Worm (Caenorhabditis elegans): ENCODE measurements around the gene srh-190.

srh-190 gene

DNA sequence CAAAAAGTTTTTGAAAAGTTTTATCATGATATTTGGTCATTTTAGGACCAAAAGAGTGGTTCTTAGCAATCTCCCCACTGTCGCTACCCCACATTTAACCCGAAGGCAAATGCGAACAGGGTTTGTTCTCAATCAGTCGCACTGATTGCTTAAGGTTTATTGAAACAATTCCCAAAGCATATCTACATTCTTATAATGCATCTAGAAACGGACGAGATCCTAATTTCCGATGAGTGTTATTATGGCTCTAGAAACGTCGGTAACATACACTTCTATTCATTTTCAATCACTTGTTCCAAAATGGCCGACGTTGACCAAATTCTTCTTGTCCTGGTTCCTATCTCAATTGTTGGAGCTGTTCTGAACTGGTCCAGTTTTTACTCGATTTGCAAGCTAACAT, 18.7 kb downstream of the srh-190 start, which contains the start of gene srx-65:
Gene srx-65 (plus strand): TSS at position 301 of the 400 bp plus-strand sequence.
- TF ChIP-seq mab-5 (tag; optimal IDR thresholded peaks at IDR 0.05) (no peak), nhr-2 (tag; optimal IDR thresholded peaks at IDR 0.05) (no peak), nhr-28 (tag; optimal IDR thresholded peaks at IDR 0.05) (no peak), unc-120 (tag; optimal IDR thresholded peaks at IDR 0.05; ENCODE audit: poor library complexity, severe bottlenecking) (no peak), sptf-1 (tag; optimal IDR thresholded peaks at IDR 0.05) (no peak), elt-3 (tag; optimal IDR thresholded peaks at IDR 0.05) (no peak), bed-3 (GFP tag; optimal IDR thresholded peaks at IDR 0.05) (no peak), mls-2 (tag; optimal IDR thresholded peaks at IDR 0.05) (no peak), blmp-1 (tag; optimal IDR thresholded peaks at IDR 0.05) (no peak), M03D4.4 (tag; optimal IDR thresholded peaks at IDR 0.05) (no peak), pha-4 (tag; optimal IDR thresholded peaks at IDR 0.05) (no peak), ham-2 (GFP tag; optimal IDR thresholded peaks at IDR 0.05) (no peak), nhr-12 (tag; optimal IDR thresholded peaks at IDR 0.05) (no peak), zip-8 (tag; optimal IDR thresholded peaks at IDR 0.05) (no peak), ztf-11 (tag; optimal IDR thresholded peaks at IDR 0.05) (no peak), sem-2 (GFP tag; optimal IDR thresholded peaks at IDR 0.05) (no peak), mep-1 (tag; optimal IDR thresholded peaks at IDR 0.05) (no peak)

DNA sequence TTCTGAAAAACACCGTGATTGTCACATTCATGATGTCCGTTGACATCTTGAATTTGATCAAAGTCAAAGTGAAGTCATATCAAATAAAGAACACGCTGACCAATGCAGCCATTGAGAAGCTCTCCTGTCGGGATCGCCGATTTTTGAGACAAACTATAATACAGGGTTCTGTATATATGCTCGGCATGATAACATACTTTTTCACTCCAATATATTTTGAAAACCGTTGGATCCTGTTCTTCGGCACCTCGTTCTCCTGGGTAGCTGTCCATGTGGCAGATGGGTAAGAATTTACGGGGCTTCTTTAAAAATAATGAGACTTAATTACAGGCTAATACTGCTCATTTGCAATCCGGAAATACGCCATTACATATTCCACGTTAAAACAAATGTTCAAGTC, 19.6 kb downstream of the srh-190 start:
- TF ChIP-seq nhr-237 (tag; optimal IDR thresholded peaks at IDR 0.05), result no peak
- no peak for TF ChIP-seq pha-4 (tag; optimal IDR thresholded peaks at IDR 0.05)
- TF ChIP-seq unc-120 (tag; optimal IDR thresholded peaks at IDR 0.05; ENCODE audit: poor library complexity, severe bottlenecking), result no peak
- no peak for TF ChIP-seq ceh-39 (tag; optimal IDR thresholded peaks at IDR 0.05)
- no peak for TF ChIP-seq nhr-2 (tag; optimal IDR thresholded peaks at IDR 0.05)
- TF ChIP-seq hlh-1 (tag; optimal IDR thresholded peaks at IDR 0.05), result no peak
- TF ChIP-seq tbx-8 (GFP tag; optimal IDR thresholded peaks at IDR 0.05), result no peak
- TF ChIP-seq cnd-1 (tag; optimal IDR thresholded peaks at IDR 0.05), result no peak
- TF ChIP-seq sptf-1 (tag; optimal IDR thresholded peaks at IDR 0.05), result no peak
- no peak for TF ChIP-seq elt-1 (tag; optimal IDR thresholded peaks at IDR 0.05; ENCODE audit: borderline replicate concordance, insufficient read depth)
- no peak for TF ChIP-seq mls-2 (tag; optimal IDR thresholded peaks at IDR 0.05)
- TF ChIP-seq M03D4.4 (tag; optimal IDR thresholded peaks at IDR 0.05), result no peak
- TF ChIP-seq nhr-12 (tag; optimal IDR thresholded peaks at IDR 0.05), result no peak
- TF ChIP-seq nhr-28 (tag; optimal IDR thresholded peaks at IDR 0.05), result no peak
- no peak for TF ChIP-seq flh-1 (GFP tag; optimal IDR thresholded peaks at IDR 0.05)
- TF ChIP-seq ceh-43 (GFP tag; optimal IDR thresholded peaks at IDR 0.05), result no peak
- no peak for TF ChIP-seq ceh-83 (GFP tag; optimal IDR thresholded peaks at IDR 0.05)
- TF ChIP-seq lin-32 (GFP tag; optimal IDR thresholded peaks at IDR 0.05), result no peak
- TF ChIP-seq sem-2 (GFP tag; optimal IDR thresholded peaks at IDR 0.05), result no peak

DNA sequence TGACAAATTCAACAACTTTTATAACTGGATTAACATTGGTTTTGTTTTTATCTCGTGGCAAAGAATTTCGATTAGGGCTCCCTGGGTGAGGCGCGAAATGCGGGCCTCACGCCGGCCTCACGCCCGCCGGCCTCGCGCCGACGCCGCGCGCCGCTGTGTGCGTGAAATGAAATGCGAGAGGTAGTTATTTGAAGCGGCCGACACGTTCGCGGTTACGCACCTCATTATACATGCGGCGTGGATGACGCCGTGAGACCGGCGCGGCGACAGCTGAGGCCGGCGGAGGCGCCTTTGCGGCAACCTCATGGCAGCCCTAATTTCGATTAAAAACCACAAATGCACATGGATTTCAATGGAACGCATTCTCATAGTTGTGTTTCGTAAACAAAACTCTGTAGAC, 24.6 kb downstream of the srh-190 start:
- TF ChIP-seq lsy-2 (tag; optimal IDR thresholded peaks at IDR 0.05) (no peak), blmp-1 (tag; optimal IDR thresholded peaks at IDR 0.05) (no peak), ceh-43 (GFP tag; optimal IDR thresholded peaks at IDR 0.05) (no peak), nhr-28 (tag; optimal IDR thresholded peaks at IDR 0.05) (no peak), lin-13 (tag; optimal IDR thresholded peaks at IDR 0.05) (no peak), ceh-83 (GFP tag; optimal IDR thresholded peaks at IDR 0.05) (no peak)

DNA sequence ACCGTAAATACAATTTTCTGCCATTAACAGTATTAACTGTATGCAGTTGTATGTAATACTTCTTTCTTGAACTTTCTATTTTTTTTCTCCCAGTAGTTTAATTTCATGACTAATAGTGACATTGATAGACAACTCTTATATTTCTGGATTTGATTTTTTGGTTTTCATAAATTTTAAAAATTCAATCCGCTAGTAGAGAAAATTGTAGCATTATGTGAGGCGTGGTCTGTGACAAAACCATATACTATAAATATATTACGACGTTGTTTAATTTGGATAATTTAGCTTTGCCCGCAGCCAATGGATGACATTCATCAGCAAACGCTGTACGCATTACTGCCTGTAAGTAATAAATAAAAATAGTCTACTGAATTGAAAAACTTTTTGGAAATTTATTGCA, 26.2 kb downstream of the srh-190 start, which contains the start of gene srx-64:
Gene srx-64 (plus strand): TSS at position 301 of the 400 bp plus-strand sequence.
- no peak for TF ChIP-seq cnd-1 (tag; optimal IDR thresholded peaks at IDR 0.05)
- no peak for TF ChIP-seq zip-8 (tag; optimal IDR thresholded peaks at IDR 0.05)
- TF ChIP-seq sptf-1 (tag; optimal IDR thresholded peaks at IDR 0.05), result no peak

DNA sequence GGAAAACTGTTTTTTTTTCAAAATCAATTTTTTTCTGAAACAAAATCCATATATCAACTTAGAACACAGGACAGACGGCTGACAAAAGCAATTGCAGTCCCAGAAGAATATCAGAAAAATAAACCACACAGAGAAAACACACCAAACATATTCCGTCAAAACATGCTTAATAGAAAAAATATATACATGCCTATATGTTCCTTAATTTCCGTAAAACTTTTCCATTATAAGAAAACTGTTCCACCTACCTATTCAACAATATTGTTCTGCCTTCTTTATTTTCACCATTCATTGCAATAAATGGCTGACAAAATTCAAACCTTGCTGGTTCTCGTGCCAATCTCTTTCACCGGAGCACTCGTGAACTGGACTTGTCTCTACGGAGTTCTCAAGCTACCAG, 28.4 kb downstream of the srh-190 start, which contains the start of gene srx-63:
Gene srx-63 (plus strand): TSS at position 301 of the 400 bp plus-strand sequence.
- TF ChIP-seq ham-2 (GFP tag; optimal IDR thresholded peaks at IDR 0.05) (no peak), mls-2 (tag; optimal IDR thresholded peaks at IDR 0.05) (no peak), M03D4.4 (tag; optimal IDR thresholded peaks at IDR 0.05) (no peak), pha-4 (tag; optimal IDR thresholded peaks at IDR 0.05) (no peak), elt-1 (tag; optimal IDR thresholded peaks at IDR 0.05; ENCODE audit: borderline replicate concordance, insufficient read depth) (no peak), nhr-76 (tag; optimal IDR thresholded peaks at IDR 0.05) (no peak), mep-1 (tag; optimal IDR thresholded peaks at IDR 0.05) (no peak), mab-5 (tag; optimal IDR thresholded peaks at IDR 0.05) (no peak), blmp-1 (tag; optimal IDR thresholded peaks at IDR 0.05) (no peak), lsy-2 (tag; optimal IDR thresholded peaks at IDR 0.05) (no peak)
